Fruit fly (Drosophila melanogaster) whole organism, prepupa: ENCODE measurements around the gene arm.

Source experiments
- CG10631 ChIP-seq: fragments of 200-800 bp; sonication (Bioruptor generic); optimal IDR thresholded peaks from 2 replicates; lab custom pipeline; 2016; ENCODE audit warnings: missing biosample characterization, missing genetic modification characterization
- CG10669 ChIP-seq: fragments of 200-800 bp; sonication (Bioruptor generic); optimal IDR thresholded peaks from 3 replicates; lab custom pipeline; 2018; ENCODE audit warnings: missing biosample characterization, mild to moderate bottlenecking, missing genetic modification characterization, moderate library complexity
- CG11294 ChIP-seq: fragments of 200-800 bp; sonication (Bioruptor generic); IDR thresholded peaks from 2 replicates; pipeline ENCODE4 v1.3.6; 2022; ENCODE audit warnings: missing biosample characterization, missing genetic modification characterization
- CG11762 ChIP-seq: fragments of 200-800 bp; sonication (Bioruptor generic); optimal IDR thresholded peaks from 3 replicates; lab custom pipeline; 2016; ENCODE audit warnings: missing biosample characterization, missing genetic modification characterization; ENCODE audit not compliant: insufficient read depth
- CG1621 ChIP-seq: fragments of 200-800 bp; sonication (Bioruptor generic); optimal IDR thresholded peaks from 3 replicates; lab custom pipeline; 2018; ENCODE audit warnings: missing biosample characterization, mild to moderate bottlenecking, missing genetic modification characterization
- CG16779 ChIP-seq: fragments of 200-800 bp; sonication (Bioruptor generic); optimal IDR thresholded peaks from 3 replicates; lab custom pipeline; 2017; ENCODE audit warnings: missing biosample characterization, mild to moderate bottlenecking, missing genetic modification characterization
- CG3032 ChIP-seq: fragments of 200-800 bp; optimal IDR thresholded peaks from 2 replicates; lab custom pipeline; 2019; ENCODE audit warnings: missing biosample characterization, mild to moderate bottlenecking, missing genetic modification characterization, moderate library complexity
- CG32006 ChIP-seq: fragments of 200-800 bp; sonication (Bioruptor generic); optimal IDR thresholded peaks from 3 replicates; lab custom pipeline; 2017; ENCODE audit warnings: missing biosample characterization, mild to moderate bottlenecking, missing genetic modification characterization
- CG34406 ChIP-seq: fragments of 200-800 bp; sonication (Bioruptor generic); optimal IDR thresholded peaks from 3 replicates; lab custom pipeline; 2016; ENCODE audit warnings: missing biosample characterization, missing genetic modification characterization
- CG6163 ChIP-seq: fragments of 200-800 bp; sonication (Bioruptor generic); IDR thresholded peaks from 3 replicates; pipeline ENCODE4 v1.3.6; 2022; ENCODE audit warnings: missing biosample characterization, missing genetic modification characterization
- CG6854 ChIP-seq: fragments of 200-800 bp; sonication (Bioruptor generic); optimal IDR thresholded peaks from 2 replicates; lab custom pipeline; 2017; ENCODE audit warnings: missing biosample characterization, mild to moderate bottlenecking, missing genetic modification characterization
- CG7368 ChIP-seq: fragments of 200-800 bp; sonication (Bioruptor generic); optimal IDR thresholded peaks from 3 replicates; lab custom pipeline; 2016; ENCODE audit warnings: missing biosample characterization, missing genetic modification characterization
- CG8119 ChIP-seq: fragments of 200-800 bp; sonication (Bioruptor generic); IDR thresholded peaks from 3 replicates; pipeline ENCODE4 v1.3.6; 2022; ENCODE audit warnings: missing biosample characterization, missing genetic modification characterization
- CG8319 ChIP-seq: fragments of 200-800 bp; sonication (Bioruptor generic); optimal IDR thresholded peaks from 3 replicates; lab custom pipeline; 2016; ENCODE audit warnings: missing biosample characterization, missing genetic modification characterization
- CG9139 ChIP-seq: fragments of 200-800 bp; sonication (Bioruptor generic); optimal IDR thresholded peaks from 3 replicates; lab custom pipeline; 2017; ENCODE audit warnings: missing biosample characterization, mild to moderate bottlenecking, missing genetic modification characterization
- Eip78C ChIP-seq: fragments of 200-800 bp; sonication (Bioruptor generic); peaks from one replicate; lab custom pipeline; 2016; ENCODE audit warnings: missing biosample characterization, missing genetic modification characterization
- Ets96B ChIP-seq: fragments of 200-800 bp; optimal IDR thresholded peaks from 2 replicates; lab custom pipeline; 2019; ENCODE audit warnings: missing biosample characterization, mild to moderate bottlenecking, missing genetic modification characterization, moderate library complexity
- Gug ChIP-seq: fragments of 200-800 bp; sonication (Bioruptor generic); IDR thresholded peaks from 2 replicates; pipeline ENCODE4 v1.3.6; 2022; ENCODE audit warnings: missing biosample characterization, missing genetic modification characterization
- Hr38 ChIP-seq: sonication (Bioruptor generic); optimal IDR thresholded peaks from 2 replicates; lab custom pipeline; 2016; ENCODE audit warnings: missing biosample characterization, missing genetic modification characterization
- Hr39 ChIP-seq: fragments of 200-800 bp; sonication (Bioruptor generic); optimal IDR thresholded peaks from 2 replicates; lab custom pipeline; 2016; ENCODE audit warnings: missing biosample characterization, missing genetic modification characterization
- Hr4 ChIP-seq: fragments of 200-800 bp; sonication (Bioruptor generic); optimal IDR thresholded peaks from 3 replicates; lab custom pipeline; 2016; ENCODE audit warnings: missing biosample characterization, missing genetic modification characterization
- Sox102F ChIP-seq: fragments of 200-800 bp; sonication (Bioruptor generic); optimal IDR thresholded peaks from 2 replicates; lab custom pipeline; 2016; ENCODE audit warnings: missing biosample characterization, mild to moderate bottlenecking, missing genetic modification characterization
- Sox14 ChIP-seq: fragments of 200-800 bp; sonication (Bioruptor generic); optimal IDR thresholded peaks from 3 replicates; lab custom pipeline; 2016; ENCODE audit warnings: missing biosample characterization, missing genetic modification characterization
- Sox15 ChIP-seq: fragments of 200-800 bp; sonication (Bioruptor generic); optimal IDR thresholded peaks from 3 replicates; lab custom pipeline; 2016; ENCODE audit warnings: missing biosample characterization, missing genetic modification characterization
- achi ChIP-seq: fragments of 200-800 bp; sonication (Bioruptor generic); optimal IDR thresholded peaks from 3 replicates; lab custom pipeline; 2016; ENCODE audit warnings: missing biosample characterization, missing genetic modification characterization
- dsx ChIP-seq: fragments of 200-800 bp; optimal IDR thresholded peaks from 3 replicates; lab custom pipeline; 2019; ENCODE audit warnings: missing biosample characterization, mild to moderate bottlenecking, missing genetic modification characterization, moderate library complexity; ENCODE audit not compliant: poor library complexity, severe bottlenecking
- eg ChIP-seq: fragments of 200-800 bp; sonication (Bioruptor generic); IDR thresholded peaks from 3 replicates; pipeline ENCODE4 v1.3.6; 2022; ENCODE audit warnings: missing biosample characterization, missing genetic modification characterization
- esn ChIP-seq: fragments of 200-800 bp; sonication (Bioruptor generic); optimal IDR thresholded peaks from 2 replicates; lab custom pipeline; 2016; ENCODE audit warnings: missing biosample characterization, mild to moderate bottlenecking, missing genetic modification characterization, moderate library complexity
- fkh ChIP-seq: fragments of 200-800 bp; sonication (Bioruptor generic); optimal IDR thresholded peaks from 3 replicates; lab custom pipeline; 2017; ENCODE audit warnings: missing biosample characterization, mild to moderate bottlenecking, missing genetic modification characterization, moderate library complexity
- lz ChIP-seq: fragments of 200-800 bp; sonication (Bioruptor generic); optimal IDR thresholded peaks from 3 replicates; lab custom pipeline; 2016; ENCODE audit warnings: missing biosample characterization, missing genetic modification characterization
- pdm3 ChIP-seq: fragments of 200-800 bp; sonication (Bioruptor generic); optimal IDR thresholded peaks from 3 replicates; lab custom pipeline; 2016; ENCODE audit warnings: missing biosample characterization, missing genetic modification characterization
- ss ChIP-seq, 2 experiments: fragments of 200-800 bp; sonication (Bioruptor generic); optimal IDR thresholded peaks; 2 replicates in 1 of 2; 3 replicates in 1 of 2; lab custom pipeline; 2017 to 2018; ENCODE audit warnings: mild to moderate bottlenecking in 2 of 2, missing biosample characterization in 2 of 2, missing genetic modification characterization in 2 of 2, moderate library complexity in 1 of 2
- svp ChIP-seq: fragments of 200-800 bp; sonication (Bioruptor generic); peaks from one replicate; lab custom pipeline; 2016; ENCODE audit warnings: missing biosample characterization, missing genetic modification characterization
- vri ChIP-seq: fragments of 200-800 bp; sonication (Bioruptor generic); optimal IDR thresholded peaks from 3 replicates; lab custom pipeline; 2016; ENCODE audit warnings: missing biosample characterization, mild to moderate bottlenecking, missing genetic modification characterization

Gene arm

dm6 chrX:1940020-1940419 is 39.6 kb upstream of the arm start, which contains the start of the genes CG3857 and CG3587 (continued):
- TF ChIP-seq CG8319 (GFP tag; lab: Kevin White, UChicago) (peak; percentile 66), pdm3 (GFP tag; lab: Kevin White, UChicago) (peak; percentile 79), Hr39 (peak; percentile 88), CG6854 (no peak), CG16779 (peak; percentile 9), CG10631 (peak; percentile 73), Ets96B (tag; lab: Kevin White, UChicago) (peak; percentile 65), fkh (GFP tag; lab: Kevin White, UChicago) (peak; percentile 93), Sox15 (GFP tag; lab: Kevin White, UChicago) (peak; percentile 73), CG32006 (GFP tag; lab: Kevin White, UChicago) (peak; percentile 79), achi (GFP tag; lab: Kevin White, UChicago) (peak; percentile 74), Sox14 (peak; percentile 77), Hr4 (peak; percentile 77), CG11294 (peak; percentile 30; the same call in 1 of the 2 replicates), Hr38 (GFP tag; lab: Kevin White, UChicago) (peak; percentile 14)

dm6 chrX:1927473-1928306 is 27.2 kb upstream of the arm start, which contains the start of gene CG11596:
CG11596 (plus strand) TSS chrX:1927683.
- TF ChIP-seq Hr38 (GFP tag; lab: Kevin White, UChicago) (no peak), CG1621 (tag; lab: Kevin White, UChicago) (peak; percentile 89), CG9139 (GFP tag; lab: Kevin White, UChicago) (no peak), CG8119 (no peak), CG16779 (no peak), CG3032 (no peak), Sox14 (no peak), ss (GFP tag; optimal IDR thresholded peaks at IDR 0.05; lab: Kevin White, UChicago) (no peak), vri (GFP tag; lab: Kevin White, UChicago) (no peak), esn (GFP tag; lab: Kevin White, UChicago) (peak; percentile 16), Gug (GFP tag; lab: Robert Waterston, UW) (no peak), CG6854 (no peak), Eip78C (no peak), dsx (GFP tag; lab: Kevin White, UChicago) (peak; percentile 34), lz (GFP tag; lab: Kevin White, UChicago) (no peak), fkh (GFP tag; lab: Kevin White, UChicago) (peak; percentile 58), Sox102F (no peak), svp (peak; percentile 62), CG7368 (GFP tag; lab: Kevin White, UChicago) (no peak), CG32006 (GFP tag; lab: Kevin White, UChicago) (no peak), CG34406 (no peak), CG10669 (no peak), eg (GFP tag; lab: Robert Waterston, UW) (0 out of 3 replicates have a peak, but pooled peaks have one; percentile 23)

dm6 chrX:1922765-1923501 is 22.5 kb upstream of the arm start, which contains the start of the genes eIF2Bepsilon and Ocrl:
eIF2Bepsilon (minus strand) TSS chrX:1922874.
Ocrl (plus strand) TSS chrX:1922981.
- TF ChIP-seq fkh (GFP tag; lab: Kevin White, UChicago): peak; percentile 88
- TF ChIP-seq CG8119: no peak
- TF ChIP-seq svp: peak; percentile 88
- no peak for TF ChIP-seq CG11762 (GFP tag; lab: Kevin White, UChicago)
- peak; percentile 57 for TF ChIP-seq CG1621 (tag; lab: Kevin White, UChicago)
- 0 out of 3 replicates have a peak, but pooled peaks have one; percentile 5 for TF ChIP-seq CG6163 (GFP tag; lab: Robert Waterston, UW)
